Fruit fly (Drosophila melanogaster): ENCODE results near the gene CG18417.

DNA sequence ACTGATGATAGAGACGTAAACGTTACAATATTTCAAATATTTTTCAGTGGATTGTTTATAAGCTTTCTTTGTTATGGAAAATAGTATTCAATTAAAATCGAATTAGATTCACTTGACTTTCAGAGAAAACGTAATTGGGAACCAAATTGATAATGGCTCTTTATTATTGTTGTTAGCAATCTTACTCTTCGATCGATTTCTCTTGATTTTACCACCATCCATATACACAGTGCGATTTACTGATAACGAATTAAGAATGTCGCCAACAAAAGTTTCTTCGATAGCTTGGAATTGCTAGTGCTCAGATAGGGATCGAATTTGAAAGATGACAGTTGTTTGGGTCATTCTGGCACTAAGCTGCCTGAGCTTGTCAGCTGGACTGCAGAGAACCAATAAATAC, at the start of gene CG18417:
- TF ChIP-seq ato (GFP tag; IDR thresholded peaks at IDR 0.05; ENCODE audit: partially characterized antibody), result no peak
- TF ChIP-seq h (optimal IDR thresholded peaks at IDR 0.05), result no peak
- TF ChIP-seq Vsx1 (GFP tag; optimal IDR thresholded peaks at IDR 0.05), result no peak
- no peak for TF ChIP-seq Sin3A (optimal IDR thresholded peaks at IDR 0.05)
- no peak for TF ChIP-seq ttk (GFP tag; IDR thresholded peaks at IDR 0.05)

Data from whole organism, embryonic.